Worm (Caenorhabditis elegans) whole organism, L2 larva: Measurements from ENCODE around the gene chtb-1.

Experiments used
- dmd-4 ChIP-seq: sonication (generic microtip); optimal IDR thresholded peaks from 2 replicates; lab custom pipeline; 2017; ENCODE audit warnings: missing biosample characterization, missing genetic modification characterization
- gmeb-1 ChIP-seq: fragments of 150-350 bp; optimal IDR thresholded peaks from 2 replicates; lab custom pipeline; 2014; ENCODE audit warnings: missing biosample characterization, missing genetic modification characterization
- lin-13 ChIP-seq: fragments of 150-350 bp; optimal IDR thresholded peaks from 2 replicates; lab custom pipeline; 2014; ENCODE audit warnings: missing biosample characterization, missing genetic modification reagents, missing genetic modification characterization
- lin-39 ChIP-seq: fragments of 150-350 bp; optimal IDR thresholded peaks from 2 replicates; lab custom pipeline; 2014; ENCODE audit warnings: missing biosample characterization, missing genetic modification reagents, missing genetic modification characterization
- lsy-2 ChIP-seq, 2 experiments: fragments of 150-350 bp in 1 of 2; sonication (generic microtip) in 1 of 2; optimal IDR thresholded peaks; 2 replicates each; lab custom pipeline; 2014 to 2017; ENCODE audit warnings: missing biosample characterization in 2 of 2, missing genetic modification characterization in 2 of 2
- nhr-237 ChIP-seq: fragments of 150-350 bp; optimal IDR thresholded peaks from 2 replicates; lab custom pipeline; 2014; ENCODE audit warnings: missing biosample characterization, missing genetic modification characterization
- nhr-77 ChIP-seq: fragments of 150-350 bp; optimal IDR thresholded peaks from 2 replicates; lab custom pipeline; 2014; ENCODE audit warnings: missing biosample characterization, missing genetic modification characterization
- skn-1 ChIP-seq: sonication (generic microtip); optimal IDR thresholded peaks from 2 replicates; lab custom pipeline; 2017; ENCODE audit warnings: missing biosample characterization, missing genetic modification characterization
- snpc-4 ChIP-seq: fragments of 150-350 bp; optimal IDR thresholded peaks from 2 replicates; lab custom pipeline; 2014; ENCODE audit warnings: missing biosample characterization, missing genetic modification characterization
- unc-39 ChIP-seq: fragments of 150-350 bp; optimal IDR thresholded peaks from 2 replicates; lab custom pipeline; 2014; ENCODE audit warnings: missing biosample characterization, missing genetic modification characterization
- unc-62 ChIP-seq: fragments of 150-350 bp; optimal IDR thresholded peaks from 2 replicates; lab custom pipeline; 2014; ENCODE audit warnings: missing biosample characterization, missing genetic modification reagents, missing genetic modification characterization

DNA sequence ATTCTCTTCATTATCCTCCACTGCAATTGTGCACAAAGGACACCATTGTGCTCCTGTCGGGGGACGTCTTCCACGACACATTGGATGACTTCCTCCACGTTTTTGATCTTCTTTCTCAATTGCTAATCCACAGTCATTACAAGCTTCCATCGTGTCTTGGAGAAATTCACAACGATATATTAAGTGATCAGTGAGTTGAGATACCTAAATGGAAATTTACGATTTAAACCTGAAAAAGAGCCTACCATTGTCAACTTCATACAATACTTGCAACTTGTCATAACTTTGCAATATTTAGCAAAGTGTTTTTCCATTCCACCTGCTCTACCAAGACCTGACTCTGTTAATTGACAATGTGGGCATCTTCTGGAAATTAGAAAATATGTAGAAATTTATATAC is 27.4 kb downstream of the chtb-1 start:
- no peak for TF ChIP-seq lin-13 (GFP tag; lab: Kevin White, UChicago)
- TF ChIP-seq gmeb-1 (tag; lab: Kevin White, UChicago) = no peak
- TF ChIP-seq lsy-2 (tag; optimal IDR thresholded peaks at IDR 0.05; lab: Kevin White, UChicago) = no peak
- no peak for TF ChIP-seq dmd-4 (tag; lab: Kevin White, UChicago)
- no peak for TF ChIP-seq nhr-77
- no peak for TF ChIP-seq nhr-237 (tag; lab: Kevin White, UChicago)
- no peak for TF ChIP-seq snpc-4 (tag; lab: Kevin White, UChicago)
- no peak for TF ChIP-seq unc-39 (tag; lab: Kevin White, UChicago)
- no peak for TF ChIP-seq lin-39 (tag; lab: Kevin White, UChicago)
- no peak for TF ChIP-seq unc-62
- TF ChIP-seq skn-1 (tag; lab: Kevin White, UChicago) = no peak
